In genomic region chr3L:22366942-22367341, dm6 we compare ENCODE assay signal across 3 fruit fly cellular contexts.
A peak's percentile ranks its signal among the peaks of the same experiment; 100 is the strongest.
TF ChIP-seq lines count a peak whose summit lies in the region.

No protein-coding gene starts in this region.

- no peak for TF ChIP-seq CTCF in whole organism, embryonic (GFP tag; optimal IDR thresholded peaks at IDR 0.05; lab: Kevin White, UChicago)

TF ChIP-seq in whole organism, embryonic, 481 proteins besides CTCF, POLR2A, EP300 and RAD21:
- no peak for TF ChIP-seq Sry-δ (GFP tag; optimal IDR thresholded peaks at IDR 0.05; lab: Kevin White, UChicago)
- TF ChIP-seq ERR (GFP tag; optimal IDR thresholded peaks at IDR 0.05; lab: Kevin White, UChicago): no peak
- peak; percentile 46 for TF ChIP-seq gcm (GFP tag; optimal IDR thresholded peaks at IDR 0.05; lab: Kevin White, UChicago)
- no peak for TF ChIP-seq Atf3 (GFP tag; optimal IDR thresholded peaks at IDR 0.05; lab: Kevin White, UChicago)

TF ChIP-seq in whole organism, prepupa, 60 proteins besides CTCF, POLR2A, EP300 and RAD21:
- TF ChIP-seq Hr38 (GFP tag; optimal IDR thresholded peaks at IDR 0.05; lab: Kevin White, UChicago): no peak
- TF ChIP-seq CG6276 (GFP tag; optimal IDR thresholded peaks at IDR 0.05; lab: Kevin White, UChicago): no peak
- no peak for TF ChIP-seq lz (GFP tag; optimal IDR thresholded peaks at IDR 0.05; lab: Kevin White, UChicago)
- no peak for TF ChIP-seq CG11902 (GFP tag; optimal IDR thresholded peaks at IDR 0.05; lab: Kevin White, UChicago)
- peak; percentile 92 for TF ChIP-seq svp (GFP tag; lab: Kevin White, UChicago)

TF ChIP-seq in whole organism, wandering third instar larva, 38 proteins besides CTCF, POLR2A, EP300 and RAD21:
- TF ChIP-seq dmrt93B (GFP tag; optimal IDR thresholded peaks at IDR 0.05; lab: Kevin White, UChicago): no peak
- TF ChIP-seq Rel (GFP tag; optimal IDR thresholded peaks at IDR 0.05; lab: Kevin White, UChicago): no peak
- TF ChIP-seq Rel (tag; optimal IDR thresholded peaks at IDR 0.05; lab: Kevin White, UChicago): peak; percentile 21
- no peak for TF ChIP-seq pan (optimal IDR thresholded peaks at IDR 0.05; lab: Kevin White, UChicago)
- TF ChIP-seq Myc (optimal IDR thresholded peaks at IDR 0.05; lab: Kevin White, UChicago): no peak
